Worm (Caenorhabditis elegans) whole organism, L4 larva: ENCODE data around the gene sru-7.
A peak's percentile ranks its signal among the peaks of the same experiment; 100 is the strongest.

ENCODE experiments used
- D1046.2 ChIP-seq: fragments of 200-800 bp; sonication (Bioruptor generic); IDR thresholded peaks from 2 replicates; pipeline ENCODE4 v1.3.6; 2022; ENCODE audit warnings: missing genetic modification characterization, missing compliant biosample characterization
- F26F4.8 ChIP-seq: fragments of 200-800 bp; sonication (Bioruptor generic); conservative IDR thresholded peaks from 2 replicates; pipeline ENCODE4 v1.3.6; 2022; ENCODE audit warnings: missing genetic modification characterization, missing compliant biosample characterization
- F37D6.2 ChIP-seq: sonication (generic microtip); optimal IDR thresholded peaks from 2 replicates; lab custom pipeline; 2016; ENCODE audit warnings: mild to moderate bottlenecking, missing genetic modification characterization, missing compliant biosample characterization
- F44E2.7 ChIP-seq: fragments of 200-800 bp; sonication (Bioruptor generic); IDR thresholded peaks from 2 replicates; pipeline ENCODE4 v2.1.2; 2022; ENCODE audit warnings: missing genetic modification characterization, missing compliant biosample characterization
- T26A8.4 ChIP-seq: fragments of 200-800 bp; sonication (Bioruptor generic); IDR thresholded peaks from 2 replicates; pipeline ENCODE4 v1.3.6; 2022; ENCODE audit warnings: missing genetic modification characterization, missing compliant biosample characterization
- Y5F2A.4 ChIP-seq: fragments of 200-800 bp; sonication (Bioruptor generic); optimal IDR thresholded peaks from 2 replicates; lab custom pipeline; 2018; ENCODE audit warnings: mild to moderate bottlenecking, missing genetic modification characterization, missing compliant biosample characterization
- Y75B8A.6 ChIP-seq: fragments of 200-800 bp; sonication (Bioruptor generic); IDR thresholded peaks from 2 replicates; pipeline ENCODE4 v1.3.6; 2022; ENCODE audit warnings: missing genetic modification reagents, missing genetic modification characterization, missing compliant biosample characterization
- ZK546.5 ChIP-seq, 2 experiments: sonication (generic microtip); optimal IDR thresholded peaks; 2 replicates each; lab custom pipeline; 2017; ENCODE audit warnings: missing biosample characterization in 2 of 2, missing genetic modification characterization in 2 of 2
- aha-1 ChIP-seq: fragments of 150-350 bp; peaks from one replicate; lab custom pipeline; 2014; ENCODE audit warnings: missing biosample characterization, missing genetic modification characterization
- arid-1 ChIP-seq: fragments of 200-800 bp; sonication (Bioruptor generic); conservative IDR thresholded peaks from 2 replicates; pipeline ENCODE4 v1.3.6; 2022; ENCODE audit warnings: missing genetic modification reagents, missing genetic modification characterization, missing compliant biosample characterization
- ceh-32 ChIP-seq: sonication (generic microtip); optimal IDR thresholded peaks from 2 replicates; lab custom pipeline; 2016; ENCODE audit warnings: mild to moderate bottlenecking, missing genetic modification characterization, missing compliant biosample characterization; ENCODE audit not compliant: poor library complexity
- ceh-62 ChIP-seq: sonication (generic microtip); optimal IDR thresholded peaks from 2 replicates; lab custom pipeline; 2017; ENCODE audit warnings: missing biosample characterization, missing genetic modification characterization
- ces-1 ChIP-seq: fragments of 150-350 bp; sonication (generic microtip); optimal IDR thresholded peaks from 4 replicates; lab custom pipeline; 2014; ENCODE audit warnings: missing biosample characterization, missing genetic modification reagents, missing genetic modification characterization
- daf-12 ChIP-seq: fragments of 150-350 bp; optimal IDR thresholded peaks from 2 replicates; lab custom pipeline; 2014; ENCODE audit warnings: missing biosample characterization, missing genetic modification reagents, missing genetic modification characterization
- daf-16 ChIP-seq, 3 experiments: sonication (generic microtip); optimal IDR thresholded peaks; 2 replicates each; lab custom pipeline; 2016 to 2017; ENCODE audit warnings: missing genetic modification characterization in 3 of 3, missing genetic modification reagents in 3 of 3, mild to moderate bottlenecking in 2 of 3, missing compliant biosample characterization in 2 of 3, missing biosample characterization in 1 of 3, moderate library complexity in 1 of 3
- daf-8 ChIP-seq: fragments of 200-800 bp; sonication (Bioruptor generic); IDR thresholded peaks from 2 replicates; pipeline ENCODE4 v1.3.6; 2022; ENCODE audit warnings: missing genetic modification characterization, missing compliant biosample characterization
- dmd-8 ChIP-seq: fragments of 200-800 bp; sonication (Bioruptor generic); IDR thresholded peaks from 2 replicates; pipeline ENCODE4 v1.3.6; 2022; ENCODE audit warnings: missing genetic modification characterization, missing compliant biosample characterization
- dmd-9 ChIP-seq: fragments of 200-800 bp; sonication (Bioruptor generic); IDR thresholded peaks from 2 replicates; pipeline ENCODE4 v1.3.6; 2022; ENCODE audit warnings: missing genetic modification reagents, missing genetic modification characterization, missing compliant biosample characterization
- duxl-1 ChIP-seq: sonication (generic microtip); optimal IDR thresholded peaks from 2 replicates; lab custom pipeline; 2016; ENCODE audit warnings: mild to moderate bottlenecking, missing genetic modification characterization, moderate library complexity, missing compliant biosample characterization; ENCODE audit not compliant: poor library complexity
- dve-1 ChIP-seq: sonication (generic microtip); optimal IDR thresholded peaks from 2 replicates; lab custom pipeline; 2017; ENCODE audit warnings: antibody characterized with exemption, mild to moderate bottlenecking, missing genetic modification characterization, missing compliant biosample characterization; ENCODE audit not compliant: insufficient read depth
- fkh-10 ChIP-seq: fragments of 150-350 bp; optimal IDR thresholded peaks from 2 replicates; lab custom pipeline; 2014; ENCODE audit warnings: missing biosample characterization, missing genetic modification reagents, missing genetic modification characterization
- hlh-11 ChIP-seq: fragments of 200-800 bp; sonication (Bioruptor generic); optimal IDR thresholded peaks from 2 replicates; lab custom pipeline; 2018; ENCODE audit warnings: mild to moderate bottlenecking, missing genetic modification characterization, missing compliant biosample characterization
- hmg-1.1 ChIP-seq: fragments of 200-800 bp; sonication (Bioruptor generic); IDR thresholded peaks from 2 replicates; pipeline ENCODE4 v1.3.6; 2022; ENCODE audit warnings: missing genetic modification reagents, missing genetic modification characterization, missing compliant biosample characterization
- lim-7 ChIP-seq: fragments of 200-800 bp; sonication (Bioruptor generic); IDR thresholded peaks from 2 replicates; pipeline ENCODE4 v1.3.6; 2022; ENCODE audit warnings: missing genetic modification characterization, missing compliant biosample characterization
- lin-29 ChIP-seq: fragments of 200-800 bp; sonication (Bioruptor generic); IDR thresholded peaks from 2 replicates; pipeline ENCODE4 v1.3.6; 2022; ENCODE audit warnings: missing genetic modification reagents, missing genetic modification characterization, missing compliant biosample characterization
- madf-5 ChIP-seq, 2 experiments: fragments of 200-800 bp; sonication (Bioruptor generic); IDR thresholded peaks; 2 replicates each; pipeline ENCODE4 v1.3.6; 2022; ENCODE audit warnings: missing compliant biosample characterization in 2 of 2, missing genetic modification characterization in 2 of 2
- mdl-1 ChIP-seq, 2 experiments: fragments of 150-350 bp in 1 of 2; sonication (generic microtip) in 1 of 2; optimal IDR thresholded peaks; 2 replicates each; lab custom pipeline; 2014 to 2017; ENCODE audit warnings: missing biosample characterization in 2 of 2, missing genetic modification characterization in 2 of 2
- mdt-29 ChIP-seq: fragments of 200-800 bp; sonication (Bioruptor generic); IDR thresholded peaks from 2 replicates; pipeline ENCODE4 v1.3.6; 2022; ENCODE audit warnings: missing genetic modification reagents, missing genetic modification characterization, missing compliant biosample characterization
- nhr-102 ChIP-seq: sonication (generic microtip); optimal IDR thresholded peaks from 2 replicates; lab custom pipeline; 2016; ENCODE audit warnings: mild to moderate bottlenecking, missing genetic modification characterization, moderate library complexity, missing compliant biosample characterization
- nhr-11 ChIP-seq: fragments of 150-350 bp; optimal IDR thresholded peaks from 2 replicates; lab custom pipeline; 2014; ENCODE audit warnings: missing biosample characterization, missing genetic modification characterization
- nhr-25 ChIP-seq: sonication (generic microtip); optimal IDR thresholded peaks from 2 replicates; lab custom pipeline; 2017; ENCODE audit warnings: missing genetic modification characterization, mild to moderate bottlenecking, missing compliant biosample characterization, antibody characterized with exemption, moderate library complexity, borderline replicate concordance; ENCODE audit not compliant: insufficient read depth
- nhr-28 ChIP-seq: fragments of 150-350 bp; optimal IDR thresholded peaks from 2 replicates; lab custom pipeline; 2014; ENCODE audit warnings: missing biosample characterization, missing genetic modification characterization
- nhr-76 ChIP-seq: fragments of 150-350 bp; optimal IDR thresholded peaks from 2 replicates; lab custom pipeline; 2014; ENCODE audit warnings: missing biosample characterization, missing genetic modification characterization
- nhr-77 ChIP-seq: fragments of 150-350 bp; optimal IDR thresholded peaks from 2 replicates; lab custom pipeline; 2014; ENCODE audit warnings: missing biosample characterization, missing genetic modification characterization
- pha-4 ChIP-seq, 2 experiments: fragments of 150-350 bp in 1 of 2; fragments of 200-800 bp in 1 of 2; sonication (Bioruptor generic) in 1 of 2; IDR thresholded peaks in 1 of 2; optimal IDR thresholded peaks in 1 of 2; 2 replicates each; pipeline versions ENCODE4 v1.3.6 to Lab custom; 2014 to 2022; ENCODE audit warnings: missing genetic modification characterization in 2 of 2, missing genetic modification reagents in 2 of 2, missing biosample characterization in 1 of 2, missing compliant biosample characterization in 1 of 2
- php-3 ChIP-seq: fragments of 200-800 bp; sonication (Bioruptor generic); IDR thresholded peaks from 2 replicates; pipeline ENCODE4 v1.3.6; 2022; ENCODE audit warnings: missing genetic modification reagents, missing genetic modification characterization, missing compliant biosample characterization
- pqm-1 ChIP-seq: sonication (generic microtip); optimal IDR thresholded peaks from 2 replicates; lab custom pipeline; 2017; ENCODE audit warnings: missing biosample characterization, missing genetic modification characterization
- rbr-2 ChIP-seq: sonication (generic microtip); optimal IDR thresholded peaks from 2 replicates; lab custom pipeline; 2016; ENCODE audit warnings: missing genotype, missing genetic modification characterization, missing compliant biosample characterization
- set-16 ChIP-seq: fragments of 200-800 bp; sonication (Bioruptor generic); IDR thresholded peaks from 2 replicates; pipeline ENCODE4 v1.3.6; 2022; ENCODE audit warnings: missing genetic modification reagents, missing genetic modification characterization, missing compliant biosample characterization
- snpc-1.2 ChIP-seq: fragments of 200-800 bp; sonication (Bioruptor generic); IDR thresholded peaks from 2 replicates; pipeline ENCODE4 v1.3.6; 2022; ENCODE audit warnings: missing genetic modification reagents, missing genetic modification characterization, missing compliant biosample characterization
- tra-1 ChIP-seq: fragments of 200-800 bp; sonication (Bioruptor generic); IDR thresholded peaks from 2 replicates; pipeline ENCODE4 v1.3.6; 2022; ENCODE audit warnings: missing genetic modification reagents, missing genetic modification characterization, missing compliant biosample characterization
- unc-62 ChIP-seq, 3 experiments: fragments of 150-350 bp in 1 of 3; sonication (generic microtip); optimal IDR thresholded peaks in 2 of 3; peaks in 1 of 3; 1 replicate in 1 of 3; 2 replicates in 2 of 3; lab custom pipeline; 2014 to 2017; ENCODE audit warnings: missing biosample characterization in 3 of 3, missing genetic modification characterization in 3 of 3, missing genetic modification reagents in 3 of 3, missing genotype in 1 of 3
- vab-7 ChIP-seq: fragments of 200-800 bp; sonication (Bioruptor generic); IDR thresholded peaks from 2 replicates; pipeline ENCODE4 v1.3.6; 2022; ENCODE audit warnings: missing genetic modification reagents, missing genetic modification characterization, missing compliant biosample characterization
- zfp-2 ChIP-seq: sonication (generic microtip); optimal IDR thresholded peaks from 2 replicates; lab custom pipeline; 2016; ENCODE audit warnings: mild to moderate bottlenecking, missing genetic modification characterization, missing compliant biosample characterization
- zip-11 ChIP-seq: fragments of 200-800 bp; sonication (Bioruptor generic); IDR thresholded peaks from 2 replicates; pipeline ENCODE4 v1.3.6; 2022; ENCODE audit warnings: missing genetic modification characterization, missing compliant biosample characterization
- ztf-11 ChIP-seq: fragments of 150-350 bp; optimal IDR thresholded peaks from 2 replicates; lab custom pipeline; 2014; ENCODE audit warnings: missing biosample characterization, missing genetic modification characterization

The sru-7 gene

ce11 chrIV:8478516-8478915, 13.8 kb upstream of the sru-7 start:
- 0 out of 2 replicates have a peak, but pooled peaks have one; percentile 24 for TF ChIP-seq lim-7 (GFP tag; lab: Robert Waterston, UW)
- TF ChIP-seq duxl-1, result no peak
- no peak for TF ChIP-seq dmd-9 (GFP tag; lab: Robert Waterston, UW)
- no peak for TF ChIP-seq set-16 (GFP tag; lab: Robert Waterston, UW)
- 0 out of 2 replicates have a peak, but pooled peaks have one; percentile 60 for TF ChIP-seq T26A8.4 (GFP tag; lab: Robert Waterston, UW)
- TF ChIP-seq daf-16 (GFP tag; optimal IDR thresholded peaks at IDR 0.05; lab: Kevin White, UChicago), result peak in 1 of 2 experiments; percentile 78
- TF ChIP-seq daf-16 (tag; optimal IDR thresholded peaks at IDR 0.05; lab: Kevin White, UChicago), result no peak
- TF ChIP-seq Y75B8A.6 (GFP tag; lab: Robert Waterston, UW), result 0 out of 2 replicates have a peak, but pooled peaks have one; percentile 15

- TF ChIP-seq snpc-1.2 (GFP tag; lab: Robert Waterston, UW) (no peak), fkh-10 (GFP tag; lab: Kevin White, UChicago) (no peak), dmd-8 (no peak), rbr-2 (no peak), tra-1 (GFP tag; lab: Robert Waterston, UW) (no peak), D1046.2 (no peak), hmg-1.1 (GFP tag; lab: Robert Waterston, UW) (no peak), zfp-2 (no peak), aha-1 (tag; lab: Kevin White, UChicago) (no peak), nhr-76 (tag; lab: Kevin White, UChicago) (no peak), mdl-1 (tag; optimal IDR thresholded peaks at IDR 0.05; lab: Kevin White, UChicago) (no peak)
These were observed 13.0 kb upstream of the sru-7 start, which contains the start of gene hlh-12 for ce11 chrIV:8479346-8479745. Gene hlh-12, minus strand, starts transcription at chrIV:8479446.

ce11 chrIV:8481308-8481707, 11.0 kb upstream of the sru-7 start, which contains the start of gene spp-8:
Gene spp-8, plus strand, starts transcription at chrIV:8481664.
- TF ChIP-seq zip-11 (no peak), nhr-102 (tag; lab: Kevin White, UChicago) (peak; percentile 15), mdl-1 (tag; optimal IDR thresholded peaks at IDR 0.05; lab: Kevin White, UChicago) (peak in 1 of 2 experiments; percentile 74), F37D6.2 (tag; lab: Kevin White, UChicago) (no peak), arid-1 (no peak), lin-29 (no peak), nhr-77 (tag; lab: Kevin White, UChicago) (peak; percentile 73), unc-62 (GFP tag; optimal IDR thresholded peaks at IDR 0.05 in 1 of 2; lab: Kevin White, UChicago) (no peak), unc-62 (tag; optimal IDR thresholded peaks at IDR 0.05; lab: Kevin White, UChicago) (no peak), Y5F2A.4 (GFP tag; lab: Kevin White, UChicago) (no peak), T26A8.4 (GFP tag; lab: Robert Waterston, UW) (no peak), nhr-11 (tag; lab: Kevin White, UChicago) (no peak), ztf-11 (tag; lab: Kevin White, UChicago) (no peak), php-3 (GFP tag; lab: Robert Waterston, UW) (peak; percentile 96), daf-12 (no peak), hlh-11 (tag; lab: Kevin White, UChicago) (peak; percentile 83), ces-1 (GFP tag; lab: Kevin White, UChicago) (no peak), F26F4.8 (GFP tag; lab: Robert Waterston, UW) (no peak), ZK546.5 (tag; optimal IDR thresholded peaks at IDR 0.05; lab: Kevin White, UChicago) (no peak), tra-1 (GFP tag; lab: Robert Waterston, UW) (0 out of 2 replicates have a peak, but pooled peaks have one; percentile 20), mdt-29 (GFP tag; lab: Robert Waterston, UW) (no peak), F44E2.7 (GFP tag; lab: Robert Waterston, UW) (no peak), madf-5 (GFP tag; IDR thresholded peaks at IDR 0.05; lab: Robert Waterston, UW) (no peak), vab-7 (GFP tag; lab: Robert Waterston, UW) (no peak), ceh-62 (tag; lab: Kevin White, UChicago) (no peak), ceh-32 (no peak), pha-4 (GFP tag; IDR thresholded peaks at IDR 0.05; lab: Robert Waterston, UW) (peak; percentile 45; the same call in 1 of the 2 replicates), pha-4 (tag; optimal IDR thresholded peaks at IDR 0.05; lab: Kevin White, UChicago) (no peak), pqm-1 (peak; percentile 93), rbr-2 (no peak), nhr-25 (tag; lab: Kevin White, UChicago) (no peak), dve-1 (tag; lab: Kevin White, UChicago) (peak; percentile 80), nhr-28 (tag; lab: Kevin White, UChicago) (peak; percentile 98), D1046.2 (no peak), daf-8 (GFP tag; lab: Robert Waterston, UW) (no peak)
